Fruit fly (Drosophila melanogaster): ENCODE measurements around the gene Vha16-5.

Gene Vha16-5

dm6 chr2L:10687009-10687793, 49.6 kb downstream of the Vha16-5 start, which contains the start of gene CG7296:
Gene CG7296, minus strand, starts transcription at chr2L:10687066.
- TF ChIP-seq Ets21C (GFP tag; optimal IDR thresholded peaks at IDR 0.05) (no peak), acj6 (GFP tag; optimal IDR thresholded peaks at IDR 0.05) (no peak), Gug (GFP tag; IDR thresholded peaks at IDR 0.05) (no peak), CG6854 (GFP tag; optimal IDR thresholded peaks at IDR 0.05) (no peak), Sox14 (GFP tag; optimal IDR thresholded peaks at IDR 0.05) (no peak), CG3032 (tag; optimal IDR thresholded peaks at IDR 0.05) (no peak), svp (GFP tag) (no peak), CG1621 (tag; optimal IDR thresholded peaks at IDR 0.05) (peak; percentile 33), net (GFP tag; optimal IDR thresholded peaks at IDR 0.05) (no peak), CG6792 (GFP tag; optimal IDR thresholded peaks at IDR 0.05) (no peak), Eip78C (GFP tag) (peak; percentile 10), CG6808 (GFP tag; optimal IDR thresholded peaks at IDR 0.05) (no peak), CG7368 (GFP tag; optimal IDR thresholded peaks at IDR 0.05) (no peak)
